Worm (Caenorhabditis elegans) whole organism, L4/young adult: ENCODE results near the gene gfi-3.

Source experiments
- dao-5 ChIP-seq: sonication (generic microtip); optimal IDR thresholded peaks from 2 replicates; lab custom pipeline; 2016; ENCODE audit warnings: missing genotype, missing genetic modification characterization, moderate library complexity, missing compliant biosample characterization
- him-1 ChIP-seq: sonication (generic microtip); optimal IDR thresholded peaks from 2 replicates; lab custom pipeline; 2016; ENCODE audit warnings: missing genotype, missing genetic modification reagents, missing genetic modification characterization, missing compliant biosample characterization

DNA sequence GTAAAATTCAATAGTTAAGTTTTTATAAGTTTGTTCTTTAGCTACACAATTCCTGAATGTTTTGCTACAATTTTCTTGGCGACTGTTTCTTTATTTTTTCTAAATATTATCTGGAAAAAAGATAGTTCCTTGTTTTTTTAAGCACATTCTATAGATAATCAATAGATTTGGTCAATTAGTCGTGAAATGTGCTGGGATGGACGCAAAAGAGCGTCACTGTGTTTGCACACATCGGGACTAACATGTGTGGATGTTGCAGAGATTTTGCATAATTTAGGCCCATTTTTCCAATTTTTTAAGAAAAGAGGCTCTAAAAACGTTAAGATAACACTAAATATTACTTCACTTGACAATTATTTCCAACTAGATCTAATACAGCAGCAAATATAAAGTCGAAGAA, 33.1 kb downstream of the gfi-3 start:
- TF ChIP-seq dao-5 (no peak), him-1 (tag; lab: Kevin White, UChicago) (no peak)
